1 fruit fly cellular context compared by ENCODE assay signal in the genomic region with DNA sequence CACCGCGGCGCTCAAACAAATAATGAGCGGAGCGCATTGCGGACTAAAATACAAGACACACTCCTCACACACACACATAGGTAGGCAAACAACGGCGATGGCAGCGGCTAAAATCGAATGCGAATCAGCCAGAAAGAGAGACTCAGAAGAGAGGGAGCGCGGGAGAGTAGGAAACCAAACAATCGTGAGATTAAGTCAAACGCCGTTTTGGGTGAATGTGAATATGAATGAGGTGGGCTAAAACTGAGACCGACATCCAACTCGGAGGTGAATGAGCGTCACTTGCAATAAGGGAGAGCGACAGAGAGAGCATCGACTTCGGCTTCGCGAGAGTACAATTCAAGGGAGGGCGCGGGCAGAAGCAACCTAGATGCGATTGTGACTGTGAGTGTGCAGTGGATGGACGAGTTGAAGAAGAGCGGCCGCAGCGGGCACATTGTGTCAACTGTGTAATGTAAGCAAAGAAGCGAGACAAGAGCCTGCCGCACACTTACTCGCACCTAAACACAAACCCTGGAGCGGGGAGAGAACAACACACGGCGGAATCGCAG.
TF ChIP-seq lines count a peak whose summit lies in the region.

No protein-coding gene starts in this region.

TF ChIP-seq in whole organism, embryonic, 481 proteins besides CTCF, POLR2A, EP300 and RAD21 (continued from another document):
- TF ChIP-seq repo (GFP tag; optimal IDR thresholded peaks at IDR 0.05; lab: Kevin White, UChicago) = peak; percentile 43
- no peak for TF ChIP-seq CG10209 (GFP tag; optimal IDR thresholded peaks at IDR 0.05; lab: Kevin White, UChicago)
- TF ChIP-seq CG12236 (GFP tag; optimal IDR thresholded peaks at IDR 0.05; lab: Kevin White, UChicago) = no peak
- TF ChIP-seq Hey (tag; optimal IDR thresholded peaks at IDR 0.05; lab: Kevin White, UChicago) = no peak
- TF ChIP-seq Dip3 (GFP tag; optimal IDR thresholded peaks at IDR 0.05; lab: Kevin White, UChicago) = no peak
- peak; percentile 16 for TF ChIP-seq CG33557 (GFP tag; optimal IDR thresholded peaks at IDR 0.05; lab: Kevin White, UChicago)
- peak; percentile 12 for TF ChIP-seq CG6854 (GFP tag; optimal IDR thresholded peaks at IDR 0.05; lab: Kevin White, UChicago)
- peak; percentile 27; the same call in 1 of the 2 replicates for TF ChIP-seq onecut (GFP tag; IDR thresholded peaks at IDR 0.05; lab: Robert Waterston, UW)
- TF ChIP-seq CG1024 (GFP tag; IDR thresholded peaks at IDR 0.05; lab: Robert Waterston, UW) = peak; percentile 39; the same call in 1 of the 2 replicates
- peak; percentile 93 for TF ChIP-seq abd-A (tag; optimal IDR thresholded peaks at IDR 0.05; lab: Kevin White, UChicago)
- TF ChIP-seq CG13424 (tag; optimal IDR thresholded peaks at IDR 0.05; lab: Kevin White, UChicago) = no peak
- TF ChIP-seq Hand (GFP tag; optimal IDR thresholded peaks at IDR 0.05; lab: Kevin White, UChicago) = no peak
- TF ChIP-seq ham (GFP tag; IDR thresholded peaks at IDR 0.05; lab: Robert Waterston, UW) = no peak
- no peak; the same call in 1 of the 2 replicates for TF ChIP-seq CG31441 (GFP tag; IDR thresholded peaks at IDR 0.05; lab: Robert Waterston, UW)
- TF ChIP-seq CG10565 (GFP tag; optimal IDR thresholded peaks at IDR 0.05; lab: Kevin White, UChicago) = no peak
- no peak for TF ChIP-seq CG2875 (GFP tag; optimal IDR thresholded peaks at IDR 0.05; lab: Kevin White, UChicago)
- TF ChIP-seq zfh1 (GFP tag; IDR thresholded peaks at IDR 0.05; lab: Robert Waterston, UW) = no peak
- no peak for TF ChIP-seq Aef1 (GFP tag; IDR thresholded peaks at IDR 0.05; lab: Robert Waterston, UW)
- TF ChIP-seq B-H1 (GFP tag; IDR thresholded peaks at IDR 0.05; lab: Robert Waterston, UW) = no peak
- TF ChIP-seq Dfd (GFP tag; optimal IDR thresholded peaks at IDR 0.05; lab: Kevin White, UChicago) = no peak
- TF ChIP-seq usp (GFP tag; optimal IDR thresholded peaks at IDR 0.05; lab: Kevin White, UChicago) = no peak
- TF ChIP-seq CG11085 (GFP tag; IDR thresholded peaks at IDR 0.05; lab: Robert Waterston, UW) = no peak
- TF ChIP-seq Sox102F (GFP tag; optimal IDR thresholded peaks at IDR 0.05; lab: Kevin White, UChicago) = no peak
- TF ChIP-seq D19A (tag; optimal IDR thresholded peaks at IDR 0.05; lab: Kevin White, UChicago) = peak; percentile 20
- no peak for TF ChIP-seq gt (GFP tag; IDR thresholded peaks at IDR 0.05; lab: Robert Waterston, UW)
- no peak for TF ChIP-seq CG3847 (GFP tag; IDR thresholded peaks at IDR 0.05; lab: Robert Waterston, UW)
- TF ChIP-seq H2.0 (GFP tag; IDR thresholded peaks at IDR 0.05; lab: Robert Waterston, UW) = no peak
- peak; percentile 40; the same call in 2 of the 3 replicates for TF ChIP-seq ci (GFP tag; IDR thresholded peaks at IDR 0.05; lab: Robert Waterston, UW)
- peak; percentile 21 for TF ChIP-seq bigmax (GFP tag; optimal IDR thresholded peaks at IDR 0.05; lab: Kevin White, UChicago)
- no peak for TF ChIP-seq chif (GFP tag; optimal IDR thresholded peaks at IDR 0.05; lab: Kevin White, UChicago)
- peak; percentile 18 for TF ChIP-seq CG15601 (tag; optimal IDR thresholded peaks at IDR 0.05; lab: Kevin White, UChicago)
- TF ChIP-seq mld (GFP tag; IDR thresholded peaks at IDR 0.05; lab: Robert Waterston, UW; ENCODE audit: partially characterized antibody) = no peak
- no peak for TF ChIP-seq CG4404 (GFP tag; IDR thresholded peaks at IDR 0.05; lab: Robert Waterston, UW)
- peak; percentile 31 for TF ChIP-seq odd (GFP tag; optimal IDR thresholded peaks at IDR 0.05; lab: Kevin White, UChicago)
- TF ChIP-seq CG30020 (tag; optimal IDR thresholded peaks at IDR 0.05; lab: Kevin White, UChicago) = no peak
- TF ChIP-seq CG13287 (GFP tag; IDR thresholded peaks at IDR 0.05; lab: Robert Waterston, UW; ENCODE audit: partially characterized antibody) = no peak; the same call in 1 of the 2 replicates
- TF ChIP-seq CG15696 (tag; optimal IDR thresholded peaks at IDR 0.05; lab: Kevin White, UChicago) = peak; percentile 25
- no peak for TF ChIP-seq Ptx1 (GFP tag; IDR thresholded peaks at IDR 0.05; lab: Robert Waterston, UW)
- TF ChIP-seq CG12391 (tag; optimal IDR thresholded peaks at IDR 0.05; lab: Kevin White, UChicago) = no peak
- peak; percentile 22 for TF ChIP-seq ERR (GFP tag; optimal IDR thresholded peaks at IDR 0.05; lab: Kevin White, UChicago)
- TF ChIP-seq CG13775 (GFP tag; optimal IDR thresholded peaks at IDR 0.05; lab: Kevin White, UChicago) = no peak
- peak; percentile 34 for TF ChIP-seq D (optimal IDR thresholded peaks at IDR 0.05; lab: Kevin White, UChicago)
- no peak for TF ChIP-seq D (GFP tag; optimal IDR thresholded peaks at IDR 0.05; lab: Kevin White, UChicago)
- peak; percentile 65 for TF ChIP-seq CG10543 (GFP tag; optimal IDR thresholded peaks at IDR 0.05; lab: Kevin White, UChicago)
- TF ChIP-seq Hsf (GFP tag; optimal IDR thresholded peaks at IDR 0.05; lab: Kevin White, UChicago) = no peak
- TF ChIP-seq kni (GFP tag; optimal IDR thresholded peaks at IDR 0.05; lab: Kevin White, UChicago) = peak; percentile 98
- TF ChIP-seq CG13894 (tag; optimal IDR thresholded peaks at IDR 0.05; lab: Kevin White, UChicago) = peak; percentile 12
- no peak for TF ChIP-seq nmo (GFP tag; optimal IDR thresholded peaks at IDR 0.05; lab: Kevin White, UChicago)
- no peak for TF ChIP-seq Asciz (GFP tag; optimal IDR thresholded peaks at IDR 0.05; lab: Kevin White, UChicago)
- TF ChIP-seq Sox100B (GFP tag; optimal IDR thresholded peaks at IDR 0.05; lab: Kevin White, UChicago) = no peak
- no peak for TF ChIP-seq CG16863 (GFP tag; optimal IDR thresholded peaks at IDR 0.05; lab: Kevin White, UChicago)
- TF ChIP-seq Fer1 (GFP tag; optimal IDR thresholded peaks at IDR 0.05; lab: Kevin White, UChicago) = peak; percentile 48
- TF ChIP-seq CG8478 (optimal IDR thresholded peaks at IDR 0.05; lab: Kevin White, UChicago) = no peak
- peak; percentile 11 for TF ChIP-seq CG18262 (tag; optimal IDR thresholded peaks at IDR 0.05; lab: Kevin White, UChicago)
- TF ChIP-seq sima (GFP tag; optimal IDR thresholded peaks at IDR 0.05; lab: Kevin White, UChicago) = no peak
- TF ChIP-seq CG34422 (GFP tag; IDR thresholded peaks at IDR 0.05; lab: Robert Waterston, UW) = no peak
- TF ChIP-seq CG8944 (GFP tag; optimal IDR thresholded peaks at IDR 0.05; lab: Kevin White, UChicago) = no peak
- peak; percentile 45; the same call in 1 of the 2 replicates for TF ChIP-seq sob (GFP tag; IDR thresholded peaks at IDR 0.05; lab: Robert Waterston, UW)
- TF ChIP-seq CG12155 (GFP tag; optimal IDR thresholded peaks at IDR 0.05; lab: Kevin White, UChicago) = peak; percentile 80
- TF ChIP-seq tup (GFP tag; optimal IDR thresholded peaks at IDR 0.05; lab: Kevin White, UChicago) = no peak
- no peak for TF ChIP-seq ato (GFP tag; IDR thresholded peaks at IDR 0.05; lab: Robert Waterston, UW; ENCODE audit: partially characterized antibody)
- peak; percentile 59 for TF ChIP-seq Xrp1 (GFP tag; IDR thresholded peaks at IDR 0.05; lab: Robert Waterston, UW)
- TF ChIP-seq her (GFP tag; optimal IDR thresholded peaks at IDR 0.05; lab: Kevin White, UChicago) = peak; percentile 26
- peak; percentile 92 for TF ChIP-seq crol (GFP tag; IDR thresholded peaks at IDR 0.05; lab: Robert Waterston, UW)
- peak; percentile 9 for TF ChIP-seq mirr (GFP tag; optimal IDR thresholded peaks at IDR 0.05; lab: Kevin White, UChicago)
- peak; percentile 14 for TF ChIP-seq pfk (GFP tag; optimal IDR thresholded peaks at IDR 0.05; lab: Kevin White, UChicago)
- TF ChIP-seq Eip74EF (GFP tag; optimal IDR thresholded peaks at IDR 0.05; lab: Kevin White, UChicago) = peak in 1 of 2 experiments; percentile 56
- peak; percentile 12 for TF ChIP-seq CG13296 (GFP tag; optimal IDR thresholded peaks at IDR 0.05; lab: Kevin White, UChicago)
- TF ChIP-seq BtbVII (GFP tag; optimal IDR thresholded peaks at IDR 0.05; lab: Kevin White, UChicago) = no peak
- peak; percentile 82 for TF ChIP-seq Deaf1 (tag; optimal IDR thresholded peaks at IDR 0.05; lab: Kevin White, UChicago)
